Worm (Caenorhabditis elegans) whole organism, midembryonic: ENCODE data around the gene F41D9.2.

Experiments used
- T22C8.4 ChIP-seq: fragments of 200-800 bp; sonication (Bioruptor generic); IDR thresholded peaks from 2 replicates; pipeline ENCODE4 v1.3.6; 2022; ENCODE audit warnings: missing genetic modification characterization, missing compliant biosample characterization
- klf-2 ChIP-seq: fragments of 200-800 bp; sonication (Bioruptor generic); conservative IDR thresholded peaks from 2 replicates; pipeline ENCODE4 v1.3.6; 2022; ENCODE audit warnings: missing genetic modification reagents, missing genetic modification characterization, missing compliant biosample characterization
- med-1 ChIP-seq: sonication (generic microtip); optimal IDR thresholded peaks from 2 replicates; lab custom pipeline; 2017; ENCODE audit warnings: missing genetic modification characterization, mild to moderate bottlenecking, missing compliant biosample characterization, antibody characterized with exemption, missing genetic modification reagents; ENCODE audit not compliant: insufficient read depth
- ztf-29 ChIP-seq: fragments of 200-800 bp; sonication (Bioruptor generic); IDR thresholded peaks from 2 replicates; pipeline ENCODE4 v1.3.6; 2022; ENCODE audit warnings: missing genetic modification reagents, missing genetic modification characterization, missing compliant biosample characterization

- TF ChIP-seq ztf-29, result no peak
- no peak for TF ChIP-seq T22C8.4
- TF ChIP-seq klf-2 (GFP tag; lab: Robert Waterston, UW), result no peak
- TF ChIP-seq med-1 (GFP tag; lab: Kevin White, UChicago), result no peak
Measured at ce11 chrX:8413130-8413529, 28.4 kb upstream of the F41D9.2 start, which contains the start of gene F08F1.4.
